Fruit fly (Drosophila melanogaster) whole organism, wandering third instar larva: ENCODE data around the gene CG7332.

Source experiments
- CG9705 ChIP-seq: fragments of 200-800 bp; sonication (Bioruptor generic); optimal IDR thresholded peaks from 2 replicates; lab custom pipeline; 2018; ENCODE audit warnings: missing biosample characterization, mild to moderate bottlenecking, missing genetic modification characterization
- dl ChIP-seq, 2 experiments: fragments of 175-275, 200-275 bp in 1 of 2; fragments of 200-275 bp in 1 of 2; sonication (Bioruptor generic); optimal IDR thresholded peaks; lab custom pipeline; 2018; ENCODE audit warnings: mild to moderate bottlenecking in 2 of 2, missing biosample characterization in 2 of 2, missing genetic modification characterization in 2 of 2, moderate library complexity in 2 of 2; ENCODE audit not compliant: partially characterized antibody in 2 of 2, insufficient read depth in 1 of 2

- no peak for TF ChIP-seq dl (GFP tag; optimal IDR thresholded peaks at IDR 0.05; lab: Kevin White, UChicago; ENCODE audit: insufficient read depth in 1 of 2, partially characterized antibody in 2 of 2)
- no peak for TF ChIP-seq CG9705 (GFP tag; lab: Kevin White, UChicago)
These were observed 39.2 kb downstream of the CG7332 start for dm6 chrX:18923531-18923930.
